Worm (Caenorhabditis elegans) whole organism, L1 larva: ENCODE data around the gene Y62F5A.10.
"Not testable (repeated sequence)": the region's sequence is repeated elsewhere in the genome, so short reads cannot be mapped to it uniquely, and the experiment has no call there.

Experiments
- C34B4.2 ChIP-seq: sonication (generic microtip); optimal IDR thresholded peaks from 2 replicates; lab custom pipeline; 2017; ENCODE audit warnings: mild to moderate bottlenecking, missing genetic modification characterization, missing compliant biosample characterization
- aha-1 ChIP-seq: fragments of 150-350 bp; optimal IDR thresholded peaks from 2 replicates; lab custom pipeline; 2014; ENCODE audit warnings: missing biosample characterization, missing genetic modification characterization
- alr-1 ChIP-seq: fragments of 200-800 bp; sonication (Bioruptor generic); optimal IDR thresholded peaks from 2 replicates; lab custom pipeline; 2018; ENCODE audit warnings: borderline replicate concordance, mild to moderate bottlenecking, missing genetic modification characterization, missing compliant biosample characterization
- ceh-88 ChIP-seq: fragments of 200-800 bp; sonication (Bioruptor generic); IDR thresholded peaks from 2 replicates; pipeline ENCODE4 v1.3.6; 2022; ENCODE audit warnings: missing genetic modification characterization, missing compliant biosample characterization
- ces-1 ChIP-seq: fragments of 150-350 bp; optimal IDR thresholded peaks from 2 replicates; lab custom pipeline; 2014; ENCODE audit warnings: missing biosample characterization, missing genetic modification reagents, missing genetic modification characterization
- dpl-1 ChIP-seq, 3 experiments: fragments of 150-350 bp in 2 of 3; sonication (generic microtip) in 1 of 3; optimal IDR thresholded peaks; 2 replicates each; lab custom pipeline; 2014 to 2017; ENCODE audit warnings: missing biosample characterization in 3 of 3, missing genetic modification characterization in 3 of 3, missing genetic modification reagents in 3 of 3
- efl-3 ChIP-seq: fragments of 200-800 bp; sonication (Bioruptor generic); optimal IDR thresholded peaks from 2 replicates; lab custom pipeline; 2018; ENCODE audit warnings: mild to moderate bottlenecking, missing genetic modification characterization, missing compliant biosample characterization
- egl-13 ChIP-seq: sonication (generic microtip); optimal IDR thresholded peaks from 2 replicates; lab custom pipeline; 2016; ENCODE audit warnings: missing genotype, missing genetic modification reagents, missing genetic modification characterization, missing compliant biosample characterization
- elt-3 ChIP-seq, 6 experiments: fragments of 150-350 bp in 1 of 6; sonication (generic microtip); optimal IDR thresholded peaks; 2 replicates each; lab custom pipeline; 2017 to 2018; ENCODE audit warnings: missing biosample characterization in 6 of 6, missing genetic modification characterization in 6 of 6, inconsistent platforms in 1 of 6
- fkh-4 ChIP-seq: sonication (generic microtip); optimal IDR thresholded peaks from 2 replicates; lab custom pipeline; 2016; ENCODE audit warnings: missing compliant biosample characterization, missing genetic modification characterization, borderline replicate concordance
- fkh-8 ChIP-seq: sonication (generic microtip); optimal IDR thresholded peaks from 2 replicates; lab custom pipeline; 2016; ENCODE audit warnings: mild to moderate bottlenecking, missing genetic modification characterization, missing compliant biosample characterization
- grh-1 ChIP-seq: fragments of 200-800 bp; sonication (Bioruptor generic); IDR thresholded peaks from 2 replicates; pipeline ENCODE4 v1.3.6; 2022; ENCODE audit warnings: missing genetic modification reagents, missing genetic modification characterization, missing compliant biosample characterization
- hlh-17 ChIP-seq: fragments of 200-800 bp; sonication (Bioruptor generic); optimal IDR thresholded peaks from 2 replicates; lab custom pipeline; 2018; ENCODE audit warnings: missing genetic modification characterization, mild to moderate bottlenecking, missing compliant biosample characterization, moderate library complexity, borderline replicate concordance
- hlh-4 ChIP-seq: sonication (generic microtip); optimal IDR thresholded peaks from 2 replicates; lab custom pipeline; 2016; ENCODE audit warnings: mild to moderate bottlenecking, missing genetic modification characterization, missing compliant biosample characterization
- irx-1 ChIP-seq: sonication (generic microtip); optimal IDR thresholded peaks from 2 replicates; lab custom pipeline; 2016; ENCODE audit warnings: missing genetic modification characterization, missing compliant biosample characterization
- isw-1 ChIP-seq: fragments of 200-800 bp; sonication (Bioruptor generic); IDR thresholded peaks from 2 replicates; pipeline ENCODE4 v1.3.6; 2022; ENCODE audit warnings: missing genetic modification characterization, missing compliant biosample characterization
- lin-14 ChIP-seq: fragments of 200-800 bp; sonication (Bioruptor generic); optimal IDR thresholded peaks from 2 replicates; lab custom pipeline; 2018; ENCODE audit warnings: mild to moderate bottlenecking, missing genetic modification characterization, moderate library complexity, missing compliant biosample characterization
- lir-3 ChIP-seq: sonication (generic microtip); optimal IDR thresholded peaks from 2 replicates; lab custom pipeline; 2016; ENCODE audit warnings: mild to moderate bottlenecking, missing genetic modification characterization, moderate library complexity, missing compliant biosample characterization; ENCODE audit not compliant: poor library complexity
- lsy-2 ChIP-seq, 2 experiments: fragments of 150-350 bp; optimal IDR thresholded peaks; 2 replicates each; lab custom pipeline; 2014; ENCODE audit warnings: missing biosample characterization in 2 of 2, missing genetic modification characterization in 2 of 2
- mab-9 ChIP-seq: fragments of 200-800 bp; sonication (Bioruptor generic); IDR thresholded peaks from 2 replicates; pipeline ENCODE4 v1.3.6; 2022; ENCODE audit warnings: missing genetic modification reagents, missing genetic modification characterization, missing compliant biosample characterization
- mdl-1 ChIP-seq, 2 experiments: fragments of 150-350 bp; optimal IDR thresholded peaks; 2 replicates each; lab custom pipeline; 2014 to 2017; ENCODE audit warnings: missing biosample characterization in 2 of 2, missing genetic modification characterization in 2 of 2, inconsistent platforms in 1 of 2
- nhr-12 ChIP-seq: sonication (generic microtip); optimal IDR thresholded peaks from 2 replicates; lab custom pipeline; 2017; ENCODE audit warnings: missing biosample characterization, missing genetic modification characterization
- nhr-19 ChIP-seq: fragments of 200-800 bp; sonication (Bioruptor generic); conservative IDR thresholded peaks from 2 replicates; pipeline ENCODE4 v1.3.6; 2022; ENCODE audit warnings: missing genetic modification characterization, missing compliant biosample characterization
- nhr-237 ChIP-seq: fragments of 150-350 bp; optimal IDR thresholded peaks from 2 replicates; lab custom pipeline; 2014; ENCODE audit warnings: missing biosample characterization, missing genetic modification characterization
- nhr-76 ChIP-seq: sonication (generic microtip); optimal IDR thresholded peaks from 2 replicates; lab custom pipeline; 2017; ENCODE audit warnings: missing biosample characterization, missing genetic modification characterization
- nhr-77 ChIP-seq: fragments of 150-350 bp; optimal IDR thresholded peaks from 2 replicates; lab custom pipeline; 2014; ENCODE audit warnings: missing biosample characterization, missing genetic modification characterization
- nhr-85 ChIP-seq: sonication (generic microtip); peaks from one replicate; lab custom pipeline; 2016; ENCODE audit warnings: missing genetic modification characterization, inconsistent platforms, missing compliant biosample characterization
- nhr-90 ChIP-seq: sonication (generic microtip); optimal IDR thresholded peaks from 2 replicates; lab custom pipeline; 2016; ENCODE audit warnings: mild to moderate bottlenecking, missing genetic modification characterization, missing compliant biosample characterization; ENCODE audit not compliant: poor library complexity
- pax-3 ChIP-seq: fragments of 200-800 bp; sonication (Bioruptor generic); optimal IDR thresholded peaks from 2 replicates; lab custom pipeline; 2018; ENCODE audit warnings: mild to moderate bottlenecking, missing genetic modification characterization, moderate library complexity, missing compliant biosample characterization
- pqm-1 ChIP-seq: sonication (generic microtip); optimal IDR thresholded peaks from 3 replicates; lab custom pipeline; 2017; ENCODE audit warnings: missing biosample characterization, missing genetic modification characterization
- rnt-1 ChIP-seq: sonication (generic microtip); optimal IDR thresholded peaks from 2 replicates; lab custom pipeline; 2016; ENCODE audit warnings: mild to moderate bottlenecking, missing genetic modification characterization, moderate library complexity, missing compliant biosample characterization
- skn-1 ChIP-seq: fragments of 150-350 bp; optimal IDR thresholded peaks from 2 replicates; lab custom pipeline; 2014; ENCODE audit warnings: missing biosample characterization, missing genetic modification characterization
- snu-23 ChIP-seq: sonication (generic microtip); optimal IDR thresholded peaks from 2 replicates; lab custom pipeline; 2016; ENCODE audit warnings: missing genetic modification characterization, missing compliant biosample characterization
- sptf-1 ChIP-seq: fragments of 150-350 bp; optimal IDR thresholded peaks from 2 replicates; lab custom pipeline; 2014; ENCODE audit warnings: missing biosample characterization, missing genetic modification characterization
- sup-37 ChIP-seq: fragments of 200-800 bp; sonication (Bioruptor generic); optimal IDR thresholded peaks from 2 replicates; lab custom pipeline; 2018; ENCODE audit warnings: mild to moderate bottlenecking, missing genetic modification characterization, missing compliant biosample characterization
- swsn-7 ChIP-seq: sonication (generic microtip); optimal IDR thresholded peaks from 2 replicates; lab custom pipeline; 2016; ENCODE audit warnings: missing genetic modification characterization, missing compliant biosample characterization
- tlp-1 ChIP-seq: fragments of 150-350 bp; optimal IDR thresholded peaks from 2 replicates; lab custom pipeline; 2014; ENCODE audit warnings: missing biosample characterization, missing genetic modification characterization
- unc-30 ChIP-seq: sonication (generic microtip); optimal IDR thresholded peaks from 2 replicates; lab custom pipeline; 2017; ENCODE audit warnings: missing biosample characterization, missing genetic modification characterization
- unc-62 ChIP-seq: fragments of 150-350 bp; optimal IDR thresholded peaks from 2 replicates; lab custom pipeline; 2014; ENCODE audit warnings: missing biosample characterization, missing genetic modification reagents, missing genetic modification characterization
- unc-98 ChIP-seq: fragments of 200-800 bp; sonication (Bioruptor generic); IDR thresholded peaks from 2 replicates; pipeline ENCODE4 v1.3.6; 2022; ENCODE audit warnings: missing genetic modification characterization, missing compliant biosample characterization
- xbp-1 ChIP-seq: sonication (generic microtip); optimal IDR thresholded peaks from 2 replicates; lab custom pipeline; 2016; ENCODE audit warnings: missing genetic modification characterization, missing compliant biosample characterization
- zag-1 ChIP-seq: fragments of 150-350 bp; optimal IDR thresholded peaks from 2 replicates; lab custom pipeline; 2014; ENCODE audit warnings: missing biosample characterization, missing genetic modification characterization
- zip-4 ChIP-seq: fragments of 200-800 bp; sonication (Bioruptor generic); optimal IDR thresholded peaks from 2 replicates; lab custom pipeline; 2018; ENCODE audit warnings: mild to moderate bottlenecking, missing genetic modification characterization, moderate library complexity, missing compliant biosample characterization
- ztf-11 ChIP-seq, 2 experiments: sonication (generic microtip); optimal IDR thresholded peaks; 2 replicates each; lab custom pipeline; 2016 to 2017; ENCODE audit warnings: missing genetic modification characterization in 2 of 2, missing biosample characterization in 1 of 2, missing compliant biosample characterization in 1 of 2

Gene Y62F5A.10

DNA sequence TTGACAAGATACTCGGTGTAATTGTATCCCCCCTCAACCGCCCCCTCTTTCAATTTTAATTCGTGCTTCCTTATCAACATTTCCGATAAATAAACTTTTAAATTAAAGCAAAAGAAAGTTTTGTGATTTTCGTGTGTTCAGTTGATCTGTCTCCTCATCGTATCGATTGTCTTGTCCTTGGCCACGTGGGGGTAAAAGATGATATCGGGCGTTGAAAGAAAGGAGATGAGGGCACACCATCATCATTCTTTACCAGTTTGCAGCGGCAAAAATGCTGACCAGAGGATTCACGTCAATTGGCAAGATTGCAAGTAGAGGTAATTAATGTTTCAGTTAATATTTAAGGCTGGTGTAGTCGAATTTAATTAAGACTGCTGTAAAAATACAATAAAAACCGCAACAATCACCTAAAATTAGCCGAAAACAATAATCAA lies 25.9 kb downstream of the Y62F5A.10 start, which contains the start of gene F54D5.7 (continued):
- no peak for TF ChIP-seq hlh-4 (tag; lab: Kevin White, UChicago)
- TF ChIP-seq xbp-1 (tag; lab: Kevin White, UChicago), result peak; percentile 49
- TF ChIP-seq nhr-77 (tag; lab: Kevin White, UChicago), result no peak
- peak; percentile 26 to 39 (median 38) for TF ChIP-seq dpl-1 (GFP tag; optimal IDR thresholded peaks at IDR 0.05; lab: Kevin White, UChicago)
- TF ChIP-seq aha-1, result no peak
- TF ChIP-seq ces-1 (GFP tag; lab: Kevin White, UChicago), result no peak
- no peak for TF ChIP-seq unc-62 (GFP tag; lab: Kevin White, UChicago)
- TF ChIP-seq sptf-1 (tag; lab: Kevin White, UChicago), result no peak
- peak; percentile 70 for TF ChIP-seq nhr-90 (tag; lab: Kevin White, UChicago)
- TF ChIP-seq nhr-237 (tag; lab: Kevin White, UChicago), result no peak
- peak; percentile 61 for TF ChIP-seq lin-14 (GFP tag; lab: Kevin White, UChicago)
- TF ChIP-seq grh-1 (GFP tag; lab: Robert Waterston, UW), result peak; percentile 36; the same call in 1 of the 2 replicates
- no peak for TF ChIP-seq isw-1
- no peak for TF ChIP-seq fkh-4
- no peak for TF ChIP-seq ceh-88
- peak; percentile 30 for TF ChIP-seq irx-1 (tag; lab: Kevin White, UChicago)
- no peak for TF ChIP-seq sup-37 (GFP tag; lab: Kevin White, UChicago)
- peak; percentile 91 for TF ChIP-seq nhr-85 (tag; lab: Kevin White, UChicago)
- TF ChIP-seq ztf-11 (tag; optimal IDR thresholded peaks at IDR 0.05; lab: Kevin White, UChicago), result peak in 1 of 2 experiments; percentile 37
- no peak for TF ChIP-seq alr-1
- TF ChIP-seq snu-23, result peak; percentile 77
- peak; percentile 17 to 69 for TF ChIP-seq lsy-2 (tag; optimal IDR thresholded peaks at IDR 0.05; lab: Kevin White, UChicago)
- TF ChIP-seq zag-1 (tag; lab: Kevin White, UChicago), result no peak
- peak; percentile 22 for TF ChIP-seq lir-3 (tag; lab: Kevin White, UChicago)
- peak; percentile 90 for TF ChIP-seq skn-1 (tag; lab: Kevin White, UChicago)
- no peak for TF ChIP-seq egl-13 (tag; lab: Kevin White, UChicago)
- no peak for TF ChIP-seq hlh-17
- peak in 2 of 6 experiments; percentile 23 to 75 for TF ChIP-seq elt-3 (tag; optimal IDR thresholded peaks at IDR 0.05; lab: Kevin White, UChicago)
- TF ChIP-seq tlp-1, result no peak
- TF ChIP-seq mab-9 (GFP tag; lab: Robert Waterston, UW), result no peak
- no peak for TF ChIP-seq nhr-76
- peak; percentile 65 for TF ChIP-seq nhr-19 (GFP tag; lab: Robert Waterston, UW)
- TF ChIP-seq unc-98, result no peak
- peak; percentile 13 for TF ChIP-seq zip-4
- no peak for TF ChIP-seq nhr-12 (tag; lab: Kevin White, UChicago)
- TF ChIP-seq mdl-1 (tag; optimal IDR thresholded peaks at IDR 0.05; lab: Kevin White, UChicago), result peak in 1 of 2 experiments; percentile 93
- TF ChIP-seq swsn-7 (tag; lab: Kevin White, UChicago), result peak; percentile 67
- TF ChIP-seq efl-3 (GFP tag; lab: Kevin White, UChicago), result no peak
- TF ChIP-seq fkh-8 (tag; lab: Kevin White, UChicago), result no peak
- no peak for TF ChIP-seq pqm-1 (tag; lab: Kevin White, UChicago)
- TF ChIP-seq pax-3, result no peak
- no peak for TF ChIP-seq C34B4.2

DNA sequence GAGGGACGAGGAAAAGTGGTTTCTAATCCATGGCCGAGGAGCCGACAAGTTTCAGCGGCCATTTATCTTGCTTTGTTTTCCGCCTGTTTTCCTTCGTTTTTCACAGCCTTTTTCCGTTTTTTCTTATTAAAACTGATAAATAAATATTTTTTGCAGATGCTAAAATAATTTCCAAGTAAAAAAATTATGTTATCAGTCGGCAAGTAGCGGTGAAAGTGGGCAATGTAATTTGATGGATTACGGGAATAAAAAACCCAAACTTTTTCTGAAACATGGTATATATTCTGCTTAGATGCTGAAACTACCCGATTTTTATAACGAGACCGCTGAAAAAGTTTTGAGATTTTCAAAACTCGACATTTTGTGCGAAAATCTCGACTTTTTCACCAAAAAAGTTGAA lies 30.6 kb downstream of the Y62F5A.10 start, which contains the start of gene dhgd-1:
Gene dhgd-1, minus strand, starts transcription at position 101 of the 400 bp plus-strand sequence.
- not testable (repeated sequence) for TF ChIP-seq unc-30 (tag; lab: Kevin White, UChicago); rnt-1 (tag; lab: Kevin White, UChicago); pax-3
